Worm (Caenorhabditis elegans) whole organism, late embryonic: ENCODE data around the gene unc-9.

Experiments used
- C08G9.2 ChIP-seq: sonication (generic microtip); optimal IDR thresholded peaks from 2 replicates; lab custom pipeline; 2016; ENCODE audit warnings: mild to moderate bottlenecking, missing genetic modification characterization, moderate library complexity, missing compliant biosample characterization
- F13H6.1 ChIP-seq: sonication (generic microtip); optimal IDR thresholded peaks from 2 replicates; lab custom pipeline; 2016; ENCODE audit warnings: missing genetic modification characterization, missing compliant biosample characterization
- K02D7.2 ChIP-seq: sonication (generic microtip); optimal IDR thresholded peaks from 2 replicates; lab custom pipeline; 2017; ENCODE audit warnings: mild to moderate bottlenecking, missing genetic modification characterization, missing compliant biosample characterization
- T23F11.4 ChIP-seq: fragments of 200-800 bp; sonication (Bioruptor generic); optimal IDR thresholded peaks from 2 replicates; lab custom pipeline; 2018; ENCODE audit warnings: mild to moderate bottlenecking, missing genetic modification characterization, missing compliant biosample characterization
- ahr-1 ChIP-seq: sonication (generic microtip); optimal IDR thresholded peaks from 2 replicates; lab custom pipeline; 2016; ENCODE audit warnings: missing genetic modification characterization, missing compliant biosample characterization
- ama-1 ChIP-seq: fragments of 150-350 bp; optimal IDR thresholded peaks from 2 replicates; lab custom pipeline; 2014
- ceh-18 ChIP-seq: sonication (generic microtip); optimal IDR thresholded peaks from 2 replicates; lab custom pipeline; 2016; ENCODE audit warnings: missing genetic modification characterization, missing compliant biosample characterization
- ceh-22 ChIP-seq: sonication (generic microtip); optimal IDR thresholded peaks from 2 replicates; lab custom pipeline; 2017; ENCODE audit warnings: missing biosample characterization, missing genetic modification characterization
- ceh-24 ChIP-seq: sonication (generic microtip); optimal IDR thresholded peaks from 2 replicates; lab custom pipeline; 2016; ENCODE audit warnings: mild to moderate bottlenecking, missing genetic modification characterization, missing compliant biosample characterization
- ceh-30 ChIP-seq: fragments of 150-350 bp; optimal IDR thresholded peaks from 2 replicates; lab custom pipeline; 2014; ENCODE audit warnings: missing biosample characterization, missing genetic modification characterization
- ceh-31 ChIP-seq: sonication (generic microtip); optimal IDR thresholded peaks from 2 replicates; lab custom pipeline; 2016; ENCODE audit warnings: missing genetic modification characterization, missing compliant biosample characterization
- ceh-34 ChIP-seq: sonication (generic microtip); optimal IDR thresholded peaks from 2 replicates; lab custom pipeline; 2016; ENCODE audit warnings: mild to moderate bottlenecking, missing genetic modification characterization, missing compliant biosample characterization
- ceh-45 ChIP-seq: fragments of 200-800 bp; sonication (Bioruptor generic); IDR thresholded peaks from 2 replicates; pipeline ENCODE4 v1.3.6; 2022; ENCODE audit warnings: missing genetic modification reagents, missing genetic modification characterization, missing compliant biosample characterization
- ceh-48 ChIP-seq: sonication (generic microtip); optimal IDR thresholded peaks from 2 replicates; lab custom pipeline; 2016; ENCODE audit warnings: missing genetic modification characterization, inconsistent platforms, missing compliant biosample characterization
- ceh-6 ChIP-seq: fragments of 200-800 bp; sonication (Bioruptor generic); optimal IDR thresholded peaks from 2 replicates; lab custom pipeline; 2018; ENCODE audit warnings: mild to moderate bottlenecking, missing genetic modification characterization, missing compliant biosample characterization
- ceh-9 ChIP-seq: sonication (generic microtip); optimal IDR thresholded peaks from 2 replicates; lab custom pipeline; 2016; ENCODE audit warnings: mild to moderate bottlenecking, missing genetic modification characterization, inconsistent platforms, missing compliant biosample characterization
- dmd-4 ChIP-seq: sonication (generic microtip); optimal IDR thresholded peaks from 2 replicates; lab custom pipeline; 2016; ENCODE audit warnings: borderline replicate concordance, missing genetic modification characterization, missing compliant biosample characterization
- dve-1 ChIP-seq: sonication (generic microtip); optimal IDR thresholded peaks from 2 replicates; lab custom pipeline; 2017; ENCODE audit warnings: antibody characterized with exemption, mild to moderate bottlenecking, missing genetic modification characterization, missing compliant biosample characterization
- elt-2 ChIP-seq: sonication (generic microtip); optimal IDR thresholded peaks from 2 replicates; lab custom pipeline; 2016; ENCODE audit warnings: missing genetic modification reagents, missing genetic modification characterization, missing compliant biosample characterization
- fax-1 ChIP-seq: sonication (generic microtip); optimal IDR thresholded peaks from 2 replicates; lab custom pipeline; 2016; ENCODE audit warnings: missing genotype, missing genetic modification characterization, missing compliant biosample characterization
- fkh-10 ChIP-seq: fragments of 150-350 bp; optimal IDR thresholded peaks from 2 replicates; lab custom pipeline; 2014; ENCODE audit warnings: missing biosample characterization, missing genetic modification reagents, missing genetic modification characterization
- fkh-6 ChIP-seq: sonication (generic microtip); optimal IDR thresholded peaks from 2 replicates; lab custom pipeline; 2016; ENCODE audit warnings: missing genetic modification characterization, missing compliant biosample characterization
- gmeb-2 ChIP-seq: sonication (generic microtip); optimal IDR thresholded peaks from 2 replicates; lab custom pipeline; 2016; ENCODE audit warnings: missing genetic modification characterization, inconsistent platforms, missing compliant biosample characterization
- hlh-13 ChIP-seq: fragments of 200-800 bp; sonication (Bioruptor generic); optimal IDR thresholded peaks from 2 replicates; lab custom pipeline; 2018; ENCODE audit warnings: mild to moderate bottlenecking, missing genetic modification characterization, missing compliant biosample characterization
- hlh-6 ChIP-seq: sonication (generic microtip); optimal IDR thresholded peaks from 2 replicates; lab custom pipeline; 2016; ENCODE audit warnings: missing genotype, missing genetic modification characterization, missing compliant biosample characterization
- hlh-8 ChIP-seq: sonication (generic microtip); optimal IDR thresholded peaks from 2 replicates; lab custom pipeline; 2016; ENCODE audit warnings: missing genotype, missing genetic modification characterization, missing compliant biosample characterization
- lim-6 ChIP-seq: sonication (generic microtip); optimal IDR thresholded peaks from 2 replicates; lab custom pipeline; 2016; ENCODE audit warnings: missing genetic modification characterization, missing compliant biosample characterization
- madf-2 ChIP-seq: sonication (generic microtip); optimal IDR thresholded peaks from 2 replicates; lab custom pipeline; 2017; ENCODE audit warnings: missing genetic modification characterization, missing compliant biosample characterization
- nfya-1 ChIP-seq: sonication (generic microtip); optimal IDR thresholded peaks from 2 replicates; lab custom pipeline; 2017; ENCODE audit warnings: missing genetic modification characterization, mild to moderate bottlenecking, missing compliant biosample characterization, antibody characterized with exemption, moderate library complexity
- nhr-11 ChIP-seq: fragments of 150-350 bp; optimal IDR thresholded peaks from 2 replicates; lab custom pipeline; 2014; ENCODE audit warnings: missing biosample characterization, missing genetic modification characterization
- nhr-232 ChIP-seq: sonication (generic microtip); optimal IDR thresholded peaks from 2 replicates; lab custom pipeline; 2016; ENCODE audit warnings: missing genetic modification characterization, missing compliant biosample characterization
- odd-2 ChIP-seq: sonication (generic microtip); optimal IDR thresholded peaks from 2 replicates; lab custom pipeline; 2017; ENCODE audit warnings: antibody characterized with exemption, mild to moderate bottlenecking, missing genetic modification characterization, missing compliant biosample characterization
- pat-9 ChIP-seq: fragments of 200-800 bp; sonication (Bioruptor generic); optimal IDR thresholded peaks from 2 replicates; lab custom pipeline; 2018; ENCODE audit warnings: mild to moderate bottlenecking, missing genetic modification characterization, moderate library complexity, missing compliant biosample characterization
- pax-1 ChIP-seq: fragments of 150-350 bp; optimal IDR thresholded peaks from 2 replicates; lab custom pipeline; 2014; ENCODE audit warnings: missing biosample characterization, missing genetic modification characterization
- pha-2 ChIP-seq: sonication (generic microtip); optimal IDR thresholded peaks from 2 replicates; lab custom pipeline; 2017; ENCODE audit warnings: mild to moderate bottlenecking, missing genetic modification characterization, missing compliant biosample characterization
- pha-4 ChIP-seq: fragments of 150-350 bp; optimal IDR thresholded peaks from 2 replicates; lab custom pipeline; 2018; ENCODE audit warnings: missing biosample characterization, missing genetic modification reagents, missing genetic modification characterization
- pros-1 ChIP-seq: fragments of 150-350 bp; optimal IDR thresholded peaks from 2 replicates; lab custom pipeline; 2014; ENCODE audit warnings: missing biosample characterization, missing genetic modification reagents, missing genetic modification characterization
- ref-2 ChIP-seq: sonication (generic microtip); optimal IDR thresholded peaks from 2 replicates; lab custom pipeline; 2016; ENCODE audit warnings: missing genetic modification characterization, missing compliant biosample characterization
- rnt-1 ChIP-seq: sonication (generic microtip); optimal IDR thresholded peaks from 2 replicates; lab custom pipeline; 2016; ENCODE audit warnings: missing genetic modification characterization, missing compliant biosample characterization
- sox-2 ChIP-seq: fragments of 200-800 bp; sonication (Bioruptor generic); IDR thresholded peaks from 2 replicates; pipeline ENCODE4 v1.3.6; 2022; ENCODE audit warnings: missing genetic modification reagents, missing genetic modification characterization, missing compliant biosample characterization
- sox-4 ChIP-seq: sonication (generic microtip); optimal IDR thresholded peaks from 2 replicates; lab custom pipeline; 2017; ENCODE audit warnings: mild to moderate bottlenecking, missing genetic modification characterization, inconsistent platforms, missing compliant biosample characterization
- syd-9 ChIP-seq: sonication (generic microtip); optimal IDR thresholded peaks from 2 replicates; lab custom pipeline; 2016; ENCODE audit warnings: mild to moderate bottlenecking, missing genetic modification characterization, moderate library complexity, missing compliant biosample characterization
- tbx-2 ChIP-seq: sonication (generic microtip); optimal IDR thresholded peaks from 2 replicates; lab custom pipeline; 2016; ENCODE audit warnings: missing genetic modification characterization, missing compliant biosample characterization
- ttx-3 ChIP-seq: sonication (generic microtip); optimal IDR thresholded peaks from 2 replicates; lab custom pipeline; 2016; ENCODE audit warnings: missing genetic modification reagents, missing genetic modification characterization, missing compliant biosample characterization
- unc-3 ChIP-seq, 2 experiments: fragments of 200-800 bp in 1 of 2; sonication (Bioruptor generic) in 1 of 2; sonication (generic microtip) in 1 of 2; conservative IDR thresholded peaks in 1 of 2; optimal IDR thresholded peaks in 1 of 2; 2 replicates each; pipeline versions ENCODE4 v1.3.6 to Lab custom; 2016 to 2022; ENCODE audit warnings: missing compliant biosample characterization in 2 of 2, missing genetic modification characterization in 2 of 2, missing genetic modification reagents in 1 of 2
- unc-42 ChIP-seq: sonication (generic microtip); optimal IDR thresholded peaks from 2 replicates; lab custom pipeline; 2016; ENCODE audit warnings: missing genotype, missing genetic modification characterization, missing compliant biosample characterization
- ztf-16 ChIP-seq: sonication (generic microtip); optimal IDR thresholded peaks from 2 replicates; lab custom pipeline; 2017; ENCODE audit warnings: missing genetic modification characterization, missing compliant biosample characterization

unc-9 gene

ce11 chrX:13257577-13257976, 56.0 kb downstream of the unc-9 start, which contains the start of gene K08H2.10:
Gene K08H2.10, plus strand, starts transcription at chrX:13257806.
- TF ChIP-seq elt-2 (tag; lab: Kevin White, UChicago) (peak; percentile 92), ceh-30 (no peak), nhr-11 (tag; lab: Kevin White, UChicago) (no peak)

ce11 chrX:13262195-13262594, 60.6 kb downstream of the unc-9 start, which contains the start of gene K09A11.1:
Gene K09A11.1, plus strand, starts transcription at chrX:13262495.
- TF ChIP-seq ceh-45 (no peak), nhr-232 (tag; lab: Kevin White, UChicago) (no peak), tbx-2 (tag; lab: Kevin White, UChicago) (no peak), ref-2 (tag; lab: Kevin White, UChicago) (no peak), pat-9 (tag; lab: Kevin White, UChicago) (no peak), ttx-3 (tag; lab: Kevin White, UChicago) (no peak), ceh-22 (no peak), hlh-8 (tag; lab: Kevin White, UChicago) (no peak), ceh-18 (tag; lab: Kevin White, UChicago) (no peak), lim-6 (tag; lab: Kevin White, UChicago) (no peak)

ce11 chrX:13264550-13264949, 63.0 kb downstream of the unc-9 start:
- peak; percentile 72 for TF ChIP-seq C08G9.2 (tag; lab: Kevin White, UChicago)
- peak; percentile 64 for TF ChIP-seq K02D7.2 (tag; lab: Kevin White, UChicago)
- peak; percentile 56 for TF ChIP-seq fax-1
- TF ChIP-seq F13H6.1 (tag; lab: Kevin White, UChicago), result peak; percentile 69
- TF ChIP-seq syd-9 (tag; lab: Kevin White, UChicago), result peak; percentile 64
- peak; percentile 80 for TF ChIP-seq ref-2 (tag; lab: Kevin White, UChicago)
- no peak for TF ChIP-seq fkh-10 (GFP tag; lab: Kevin White, UChicago)
- peak; percentile 81 for TF ChIP-seq sox-4 (tag; lab: Kevin White, UChicago)
- TF ChIP-seq ttx-3 (tag; lab: Kevin White, UChicago), result peak; percentile 73
- no peak for TF ChIP-seq ceh-30
- peak; percentile 41 for TF ChIP-seq tbx-2 (tag; lab: Kevin White, UChicago)
- TF ChIP-seq unc-42 (tag; lab: Kevin White, UChicago), result no peak
- TF ChIP-seq T23F11.4 (GFP tag; lab: Kevin White, UChicago), result peak; percentile 62
- TF ChIP-seq gmeb-2 (tag; lab: Kevin White, UChicago), result peak; percentile 81
- TF ChIP-seq ceh-24 (tag; lab: Kevin White, UChicago), result peak; percentile 60
- no peak for TF ChIP-seq pax-1
- TF ChIP-seq nhr-11 (tag; lab: Kevin White, UChicago), result no peak
- TF ChIP-seq elt-2 (tag; lab: Kevin White, UChicago), result peak; percentile 69
- peak; percentile 60 for TF ChIP-seq dve-1 (tag; lab: Kevin White, UChicago)
- peak; percentile 76 for TF ChIP-seq ztf-16
- no peak for TF ChIP-seq odd-2
- TF ChIP-seq ceh-6 (GFP tag; lab: Kevin White, UChicago), result peak; percentile 63
- TF ChIP-seq unc-3 (GFP tag; conservative IDR thresholded peaks at IDR 0.05; lab: Robert Waterston, UW), result peak; percentile 87
- TF ChIP-seq unc-3 (tag; optimal IDR thresholded peaks at IDR 0.05; lab: Kevin White, UChicago), result peak; percentile 67
- TF ChIP-seq ceh-48 (tag; lab: Kevin White, UChicago), result peak; percentile 57
- peak; percentile 62 for TF ChIP-seq hlh-13 (GFP tag; lab: Kevin White, UChicago)
- TF ChIP-seq rnt-1, result peak; percentile 10
- TF ChIP-seq dmd-4 (tag; lab: Kevin White, UChicago), result peak; percentile 79
- TF ChIP-seq ceh-18 (tag; lab: Kevin White, UChicago), result peak; percentile 53
- peak; percentile 69 for TF ChIP-seq pha-2 (tag; lab: Kevin White, UChicago)
- TF ChIP-seq ama-1 (lab: Kevin White, UChicago), result no peak
- TF ChIP-seq pha-4 (tag; lab: Kevin White, UChicago), result no peak
- no peak for TF ChIP-seq pros-1
- TF ChIP-seq madf-2 (tag; lab: Kevin White, UChicago), result peak; percentile 70
- peak; percentile 83 for TF ChIP-seq hlh-6 (tag; lab: Kevin White, UChicago)
- peak; percentile 31 for TF ChIP-seq ahr-1
- peak; percentile 64 for TF ChIP-seq fkh-6 (tag; lab: Kevin White, UChicago)
- peak; percentile 44 for TF ChIP-seq nfya-1 (tag; lab: Kevin White, UChicago)
- no peak for TF ChIP-seq lim-6 (tag; lab: Kevin White, UChicago)
- peak; percentile 25 for TF ChIP-seq ceh-9 (tag; lab: Kevin White, UChicago)
- TF ChIP-seq pat-9 (tag; lab: Kevin White, UChicago), result peak; percentile 78
- TF ChIP-seq ceh-45, result peak; percentile 76
- peak; percentile 48 for TF ChIP-seq ceh-34 (tag; lab: Kevin White, UChicago)
- peak; percentile 65 for TF ChIP-seq ceh-31 (tag; lab: Kevin White, UChicago)
- peak; percentile 68 for TF ChIP-seq sox-2 (GFP tag; lab: Robert Waterston, UW)
